Worm (Caenorhabditis elegans) whole organism, mixed stage, embryonic: ENCODE results near the gene sru-38.

Experiments
- M03D4.4 ChIP-seq: sonication (generic microtip); optimal IDR thresholded peaks from 2 replicates; lab custom pipeline; 2017; ENCODE audit warnings: mild to moderate bottlenecking, missing genetic modification characterization, missing compliant biosample characterization
- bed-3 ChIP-seq: fragments of 200-800 bp; sonication (Bioruptor generic); optimal IDR thresholded peaks from 3 replicates; lab custom pipeline; 2018; ENCODE audit warnings: mild to moderate bottlenecking, missing genetic modification characterization, moderate library complexity, missing compliant biosample characterization
- blmp-1 ChIP-seq: fragments of 150-350 bp; optimal IDR thresholded peaks from 2 replicates; lab custom pipeline; 2014; ENCODE audit warnings: missing biosample characterization, missing genetic modification characterization
- ceh-39 ChIP-seq: fragments of 150-350 bp; optimal IDR thresholded peaks from 2 replicates; lab custom pipeline; 2014; ENCODE audit warnings: missing biosample characterization, missing genetic modification characterization
- ceh-43 ChIP-seq: fragments of 200-800 bp; sonication (Bioruptor generic); optimal IDR thresholded peaks from 2 replicates; lab custom pipeline; 2018; ENCODE audit warnings: mild to moderate bottlenecking, missing genetic modification characterization, moderate library complexity, missing compliant biosample characterization
- ceh-83 ChIP-seq: fragments of 200-800 bp; sonication (Bioruptor generic); optimal IDR thresholded peaks from 2 replicates; lab custom pipeline; 2018; ENCODE audit warnings: mild to moderate bottlenecking, missing genetic modification characterization, missing compliant biosample characterization
- cnd-1 ChIP-seq: fragments of 200-800 bp; sonication (Bioruptor generic); optimal IDR thresholded peaks from 2 replicates; lab custom pipeline; 2018; ENCODE audit warnings: mild to moderate bottlenecking, missing genetic modification characterization, missing compliant biosample characterization
- drap-1 ChIP-seq: fragments of 200-800 bp; sonication (Bioruptor generic); optimal IDR thresholded peaks from 3 replicates; lab custom pipeline; 2018; ENCODE audit warnings: mild to moderate bottlenecking, missing genetic modification characterization, missing compliant biosample characterization
- elt-1 ChIP-seq: sonication (generic microtip); optimal IDR thresholded peaks from 2 replicates; lab custom pipeline; 2017; ENCODE audit warnings: missing genetic modification characterization, mild to moderate bottlenecking, missing compliant biosample characterization, antibody characterized with exemption, moderate library complexity, borderline replicate concordance; ENCODE audit not compliant: insufficient read depth
- elt-3 ChIP-seq: fragments of 150-350 bp; optimal IDR thresholded peaks from 2 replicates; lab custom pipeline; 2014; ENCODE audit warnings: missing biosample characterization, missing genetic modification characterization
- flh-1 ChIP-seq: fragments of 200-800 bp; sonication (Bioruptor generic); optimal IDR thresholded peaks from 2 replicates; lab custom pipeline; 2018; ENCODE audit warnings: mild to moderate bottlenecking, missing genetic modification characterization, moderate library complexity, missing compliant biosample characterization
- hlh-1 ChIP-seq: fragments of 150-350 bp; optimal IDR thresholded peaks from 2 replicates; lab custom pipeline; 2014; ENCODE audit warnings: missing biosample characterization, missing genetic modification reagents, missing genetic modification characterization
- lin-13 ChIP-seq: fragments of 150-350 bp; optimal IDR thresholded peaks from 2 replicates; lab custom pipeline; 2014; ENCODE audit warnings: missing biosample characterization, missing genetic modification characterization
- lin-32 ChIP-seq: fragments of 200-800 bp; sonication (Bioruptor generic); optimal IDR thresholded peaks from 2 replicates; lab custom pipeline; 2018; ENCODE audit warnings: mild to moderate bottlenecking, missing genetic modification characterization, missing compliant biosample characterization
- lsy-2 ChIP-seq: fragments of 150-350 bp; optimal IDR thresholded peaks from 2 replicates; lab custom pipeline; 2014; ENCODE audit warnings: missing biosample characterization, missing genetic modification characterization
- mab-5 ChIP-seq: fragments of 150-350 bp; optimal IDR thresholded peaks from 2 replicates; lab custom pipeline; 2014; ENCODE audit warnings: missing biosample characterization, missing genetic modification characterization
- mep-1 ChIP-seq: fragments of 150-350 bp; optimal IDR thresholded peaks from 2 replicates; lab custom pipeline; 2017; ENCODE audit warnings: missing biosample characterization, missing genetic modification reagents, missing genetic modification characterization, inconsistent platforms
- mls-2 ChIP-seq: sonication (generic microtip); optimal IDR thresholded peaks from 2 replicates; lab custom pipeline; 2016; ENCODE audit warnings: mild to moderate bottlenecking, missing genetic modification characterization, moderate library complexity, missing compliant biosample characterization
- nhr-12 ChIP-seq: fragments of 150-350 bp; optimal IDR thresholded peaks from 2 replicates; lab custom pipeline; 2014; ENCODE audit warnings: missing biosample characterization, missing genetic modification characterization
- nhr-2 ChIP-seq: fragments of 150-350 bp; optimal IDR thresholded peaks from 2 replicates; lab custom pipeline; 2014; ENCODE audit warnings: missing biosample characterization, missing genetic modification characterization
- nhr-237 ChIP-seq: fragments of 150-350 bp; optimal IDR thresholded peaks from 2 replicates; lab custom pipeline; 2014; ENCODE audit warnings: missing biosample characterization, missing genetic modification characterization
- nhr-76 ChIP-seq: sonication (generic microtip); optimal IDR thresholded peaks from 2 replicates; lab custom pipeline; 2017; ENCODE audit warnings: missing biosample characterization, missing genetic modification characterization
- pha-4 ChIP-seq: fragments of 150-350 bp; optimal IDR thresholded peaks from 2 replicates; lab custom pipeline; 2018; ENCODE audit warnings: missing biosample characterization, missing genetic modification reagents, missing genetic modification characterization
- sem-2 ChIP-seq: fragments of 200-800 bp; sonication (Bioruptor generic); optimal IDR thresholded peaks from 2 replicates; lab custom pipeline; 2018; ENCODE audit warnings: mild to moderate bottlenecking, missing genetic modification characterization, missing compliant biosample characterization
- snpc-4 ChIP-seq: fragments of 150-350 bp; optimal IDR thresholded peaks from 2 replicates; lab custom pipeline; 2014; ENCODE audit warnings: missing biosample characterization, missing genetic modification characterization
- tbx-8 ChIP-seq: fragments of 200-800 bp; sonication (Bioruptor generic); optimal IDR thresholded peaks from 2 replicates; lab custom pipeline; 2018; ENCODE audit warnings: mild to moderate bottlenecking, missing genetic modification characterization, moderate library complexity, missing compliant biosample characterization
- unc-120 ChIP-seq: sonication (generic microtip); optimal IDR thresholded peaks from 2 replicates; lab custom pipeline; 2017; ENCODE audit warnings: missing genetic modification characterization, missing compliant biosample characterization; ENCODE audit not compliant: poor library complexity, severe bottlenecking
- unc-39 ChIP-seq: fragments of 150-350 bp; optimal IDR thresholded peaks from 2 replicates; lab custom pipeline; 2014; ENCODE audit warnings: missing biosample characterization, missing genetic modification characterization
- unc-62 ChIP-seq: fragments of 150-350 bp; optimal IDR thresholded peaks from 2 replicates; lab custom pipeline; 2014; ENCODE audit warnings: missing biosample characterization, missing genetic modification reagents, missing genetic modification characterization
- zip-8 ChIP-seq: fragments of 150-350 bp; optimal IDR thresholded peaks from 2 replicates; lab custom pipeline; 2014; ENCODE audit warnings: missing biosample characterization, missing genetic modification characterization
- ztf-11 ChIP-seq: fragments of 150-350 bp; optimal IDR thresholded peaks from 2 replicates; lab custom pipeline; 2014; ENCODE audit warnings: missing biosample characterization, missing genetic modification characterization

sru-38 gene

DNA sequence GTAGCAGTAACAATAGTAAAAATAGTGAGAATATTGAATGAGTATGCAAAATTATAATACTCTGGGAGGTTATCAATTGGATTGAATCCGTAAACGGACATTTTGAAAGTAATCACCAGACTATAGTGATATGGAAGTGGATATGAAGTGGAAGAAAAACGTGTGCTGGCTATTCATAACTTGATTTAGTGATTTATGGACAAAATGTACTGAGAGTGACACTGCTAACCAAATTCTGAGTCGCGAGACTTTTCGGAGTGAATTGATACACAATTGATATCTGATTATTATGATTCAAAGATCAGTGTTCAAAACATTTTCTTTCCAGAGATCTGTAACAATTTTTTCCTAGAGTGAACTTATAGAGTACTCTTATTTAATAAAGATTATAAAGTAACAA, at the start of gene sru-38:
Gene sru-38 (minus strand): TSS at position 101 of the 400 bp plus-strand sequence.
- TF ChIP-seq unc-62 (GFP tag; lab: Kevin White, UChicago) (no peak), mep-1 (tag; lab: Kevin White, UChicago) (no peak), bed-3 (no peak), pha-4 (tag; lab: Kevin White, UChicago) (no peak), mls-2 (tag; lab: Kevin White, UChicago) (no peak), zip-8 (no peak), ceh-83 (no peak), nhr-12 (no peak), nhr-237 (tag; lab: Kevin White, UChicago) (no peak), blmp-1 (tag; lab: Kevin White, UChicago) (no peak), drap-1 (no peak), ztf-11 (tag; lab: Kevin White, UChicago) (no peak), lin-32 (GFP tag; lab: Kevin White, UChicago) (no peak)

- TF ChIP-seq elt-1, result no peak
- no peak for TF ChIP-seq bed-3
- TF ChIP-seq cnd-1, result no peak
- no peak for TF ChIP-seq ztf-11 (tag; lab: Kevin White, UChicago)
- TF ChIP-seq nhr-76 (tag; lab: Kevin White, UChicago), result no peak
- no peak for TF ChIP-seq ceh-43 (GFP tag; lab: Kevin White, UChicago)
- no peak for TF ChIP-seq pha-4 (tag; lab: Kevin White, UChicago)
- no peak for TF ChIP-seq M03D4.4 (tag; lab: Kevin White, UChicago)
- TF ChIP-seq lin-13 (tag; lab: Kevin White, UChicago), result no peak
- no peak for TF ChIP-seq ceh-83
- TF ChIP-seq flh-1, result no peak
- no peak for TF ChIP-seq unc-39 (tag; lab: Kevin White, UChicago)
- no peak for TF ChIP-seq drap-1
- no peak for TF ChIP-seq snpc-4 (tag; lab: Kevin White, UChicago)
- TF ChIP-seq lsy-2 (tag; lab: Kevin White, UChicago), result no peak
- no peak for TF ChIP-seq unc-120 (tag; lab: Kevin White, UChicago)
- no peak for TF ChIP-seq nhr-2 (tag; lab: Kevin White, UChicago)
- no peak for TF ChIP-seq blmp-1 (tag; lab: Kevin White, UChicago)
- TF ChIP-seq mab-5 (tag; lab: Kevin White, UChicago), result no peak
- TF ChIP-seq, all 35 proteins: peak for 0
Measured at ce11 chrV:9879867-9880266, 44.0 kb upstream of the sru-38 start, which contains the start of gene sdz-31. Gene sdz-31, plus strand, starts transcription at chrV:9880167.

- TF ChIP-seq elt-1 (no peak), tbx-8 (GFP tag; lab: Kevin White, UChicago) (no peak), ceh-43 (GFP tag; lab: Kevin White, UChicago) (no peak), mep-1 (tag; lab: Kevin White, UChicago) (no peak), nhr-12 (no peak), lin-32 (GFP tag; lab: Kevin White, UChicago) (no peak), drap-1 (no peak), mab-5 (tag; lab: Kevin White, UChicago) (no peak), sem-2 (GFP tag; lab: Kevin White, UChicago) (no peak), unc-39 (tag; lab: Kevin White, UChicago) (no peak), M03D4.4 (tag; lab: Kevin White, UChicago) (no peak), hlh-1 (tag; lab: Kevin White, UChicago) (no peak), nhr-2 (tag; lab: Kevin White, UChicago) (no peak), lsy-2 (tag; lab: Kevin White, UChicago) (no peak), flh-1 (no peak), lin-13 (tag; lab: Kevin White, UChicago) (no peak), mls-2 (tag; lab: Kevin White, UChicago) (no peak)
- TF ChIP-seq, all 35 proteins: peak for 0
Measured at ce11 chrV:9879404-9879803, 43.6 kb upstream of the sru-38 start, which contains the start of gene srab-26. Gene srab-26, minus strand, starts transcription at chrV:9879504.

DNA sequence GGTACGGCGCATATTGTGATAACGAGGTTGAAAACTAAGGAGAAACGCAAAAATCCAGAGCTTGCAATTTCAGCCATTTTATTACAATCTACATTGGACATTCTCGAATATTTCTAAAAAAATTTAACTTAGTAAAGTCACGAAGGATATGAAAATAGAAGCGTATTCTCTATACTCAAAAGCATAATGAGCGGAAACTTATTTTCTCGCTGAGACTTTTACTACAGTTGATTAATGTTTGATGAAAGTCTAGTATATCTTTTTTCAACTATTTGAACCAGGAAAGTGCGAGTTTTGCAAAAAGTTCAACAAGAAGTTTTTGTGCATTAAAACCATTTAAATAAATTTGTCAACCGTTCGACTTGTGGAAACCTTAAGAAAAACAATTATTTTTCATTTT, 35.5 kb upstream of the sru-38 start, which contains the start of gene srab-18:
Gene srab-18 (minus strand): TSS at position 101 of the 400 bp plus-strand sequence.
- no peak for TF ChIP-seq sem-2 (GFP tag; lab: Kevin White, UChicago)
- no peak for TF ChIP-seq ztf-11 (tag; lab: Kevin White, UChicago)
- no peak for TF ChIP-seq nhr-237 (tag; lab: Kevin White, UChicago)
- no peak for TF ChIP-seq cnd-1

DNA sequence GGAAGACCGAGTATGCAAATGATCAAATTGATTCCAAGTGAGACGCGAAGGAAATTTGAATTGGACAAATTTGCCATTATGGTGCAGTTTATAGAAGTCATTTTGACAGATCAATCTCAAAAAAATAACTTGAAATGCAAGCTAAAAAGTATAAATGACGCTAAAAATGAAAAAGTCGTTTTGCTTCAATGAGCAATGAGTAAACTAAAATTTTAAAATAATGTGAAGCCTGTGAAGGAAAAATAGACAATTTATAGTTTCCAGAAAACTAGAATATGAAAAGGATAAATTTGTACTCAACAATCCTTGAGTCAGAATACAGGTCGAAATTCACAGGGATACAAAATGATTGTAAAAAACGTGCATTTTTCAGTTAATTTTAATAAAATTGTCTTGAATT, 32.5 kb upstream of the sru-38 start, which contains the start of gene srab-17:
Gene srab-17 (minus strand): TSS at position 101 of the 400 bp plus-strand sequence.
- TF ChIP-seq lin-32 (GFP tag; lab: Kevin White, UChicago) (no peak), drap-1 (no peak), zip-8 (no peak), unc-39 (tag; lab: Kevin White, UChicago) (no peak), sem-2 (GFP tag; lab: Kevin White, UChicago) (no peak), ceh-39 (tag; lab: Kevin White, UChicago) (no peak), hlh-1 (tag; lab: Kevin White, UChicago) (no peak), lsy-2 (tag; lab: Kevin White, UChicago) (no peak), unc-62 (GFP tag; lab: Kevin White, UChicago) (no peak), mls-2 (tag; lab: Kevin White, UChicago) (no peak), elt-3 (tag; lab: Kevin White, UChicago) (no peak), snpc-4 (tag; lab: Kevin White, UChicago) (no peak), flh-1 (no peak), nhr-2 (tag; lab: Kevin White, UChicago) (no peak), mep-1 (tag; lab: Kevin White, UChicago) (no peak), tbx-8 (GFP tag; lab: Kevin White, UChicago) (no peak), lin-13 (tag; lab: Kevin White, UChicago) (no peak), cnd-1 (no peak), M03D4.4 (tag; lab: Kevin White, UChicago) (no peak), mab-5 (tag; lab: Kevin White, UChicago) (no peak)
